Fruit fly (Drosophila melanogaster): Measurements from ENCODE around the gene hyx.

hyx gene

DNA sequence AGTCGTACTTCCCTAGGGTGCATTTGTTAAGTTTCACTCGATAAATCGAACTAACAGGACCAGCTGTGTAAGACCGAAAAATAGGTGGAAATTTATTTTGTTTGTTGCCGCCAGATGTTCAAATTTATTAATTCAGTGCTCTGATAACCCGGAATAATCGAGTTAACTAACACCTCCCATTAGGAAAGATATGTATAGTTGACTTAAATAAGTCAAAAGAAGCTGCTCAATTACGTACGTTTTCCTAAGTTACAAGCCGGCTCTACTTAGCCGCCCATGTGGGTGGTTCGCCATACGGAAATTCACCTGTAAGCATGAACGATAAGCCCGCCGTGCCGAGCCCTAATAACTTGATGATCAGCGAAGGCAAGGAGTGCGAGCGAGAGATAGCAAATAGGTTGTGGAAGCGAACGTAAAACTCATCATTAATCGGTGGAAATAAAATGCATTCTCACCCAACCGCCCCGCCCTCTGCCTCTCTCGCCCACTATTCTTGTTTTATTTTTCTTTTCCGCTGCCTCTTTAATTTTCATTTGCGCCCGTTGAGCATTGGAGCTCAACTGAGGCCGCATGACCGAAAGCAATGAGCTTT lies 15.4 kb downstream of the hyx start (continued):
- TF ChIP-seq CG3281 (GFP tag; optimal IDR thresholded peaks at IDR 0.05) = peak; percentile 58
- no peak for TF ChIP-seq wor (GFP tag; IDR thresholded peaks at IDR 0.05)
- peak; percentile 71 for TF ChIP-seq CoRest (tag; optimal IDR thresholded peaks at IDR 0.05)
- TF ChIP-seq pb (GFP tag; optimal IDR thresholded peaks at IDR 0.05) = no peak
- no peak for TF ChIP-seq gsb (GFP tag; IDR thresholded peaks at IDR 0.05)
- TF ChIP-seq grn (GFP tag; optimal IDR thresholded peaks at IDR 0.05) = no peak
- TF ChIP-seq CG5180 (GFP tag; optimal IDR thresholded peaks at IDR 0.05) = peak; percentile 55
- TF ChIP-seq pnt (GFP tag; optimal IDR thresholded peaks at IDR 0.05) = peak; percentile 1
- TF ChIP-seq Dref (GFP tag; IDR thresholded peaks at IDR 0.05) = no peak
- TF ChIP-seq CG9437 (GFP tag; optimal IDR thresholded peaks at IDR 0.05) = peak; percentile 58
- TF ChIP-seq CG10431 (GFP tag; optimal IDR thresholded peaks at IDR 0.05) = peak; percentile 4
- peak; percentile 66 for TF ChIP-seq Meics (GFP tag; optimal IDR thresholded peaks at IDR 0.05)
- TF ChIP-seq fd3F (GFP tag; optimal IDR thresholded peaks at IDR 0.05) = peak; percentile 26
- TF ChIP-seq CG4820 (GFP tag; optimal IDR thresholded peaks at IDR 0.05) = peak; percentile 26
- no peak for TF ChIP-seq Awh (GFP tag; IDR thresholded peaks at IDR 0.05)
- peak; percentile 24 for TF ChIP-seq CG8388 (GFP tag; optimal IDR thresholded peaks at IDR 0.05)
- TF ChIP-seq org-1 (GFP tag; optimal IDR thresholded peaks at IDR 0.05) = peak; percentile 48
- TF ChIP-seq Rfx (GFP tag; IDR thresholded peaks at IDR 0.05) = no peak
- TF ChIP-seq kay (GFP tag; optimal IDR thresholded peaks at IDR 0.05) = no peak
- no peak for TF ChIP-seq CG6683 (GFP tag; optimal IDR thresholded peaks at IDR 0.05)
- peak; percentile 52 for TF ChIP-seq CG10209 (GFP tag; optimal IDR thresholded peaks at IDR 0.05)
- TF ChIP-seq slbo (GFP tag; IDR thresholded peaks at IDR 0.05) = no peak
- TF ChIP-seq CG13624 (GFP tag; optimal IDR thresholded peaks at IDR 0.05) = no peak
- TF ChIP-seq h (optimal IDR thresholded peaks at IDR 0.05) = no peak
- peak in 1 of 2 experiments; percentile 31 for TF ChIP-seq dpn (GFP tag; optimal IDR thresholded peaks at IDR 0.05)
- no peak for TF ChIP-seq ci (GFP tag; IDR thresholded peaks at IDR 0.05)
- peak; percentile 50 for TF ChIP-seq CG12659 (GFP tag; optimal IDR thresholded peaks at IDR 0.05)
- TF ChIP-seq Myb (GFP tag; optimal IDR thresholded peaks at IDR 0.05) = peak; percentile 57
- peak; percentile 11 for TF ChIP-seq twi (tag; optimal IDR thresholded peaks at IDR 0.05)
- no peak for TF ChIP-seq CG8290 (GFP tag; optimal IDR thresholded peaks at IDR 0.05)
- peak in 1 of 2 experiments; percentile 21 for TF ChIP-seq CG8290 (tag; optimal IDR thresholded peaks at IDR 0.05)
- no peak for TF ChIP-seq CG5245 (GFP tag; optimal IDR thresholded peaks at IDR 0.05)
- peak; percentile 13 for TF ChIP-seq zen (tag; optimal IDR thresholded peaks at IDR 0.05)
- peak; percentile 63 for TF ChIP-seq Dip3 (GFP tag; optimal IDR thresholded peaks at IDR 0.05)
- TF ChIP-seq btn (GFP tag; optimal IDR thresholded peaks at IDR 0.05) = no peak
- TF ChIP-seq ind (GFP tag; optimal IDR thresholded peaks at IDR 0.05) = peak; percentile 66
- TF ChIP-seq zen2 (GFP tag; IDR thresholded peaks at IDR 0.05; ENCODE audit: partially characterized antibody) = no peak
- TF ChIP-seq Hr3 (GFP tag; optimal IDR thresholded peaks at IDR 0.05) = peak; percentile 45
- peak; percentile 38 for TF ChIP-seq cwo (GFP tag; optimal IDR thresholded peaks at IDR 0.05)
- peak in 1 of 2 experiments; percentile 7 for TF ChIP-seq Eip74EF (GFP tag; optimal IDR thresholded peaks at IDR 0.05)
- no peak for TF ChIP-seq cad (GFP tag; optimal IDR thresholded peaks at IDR 0.05)
- TF ChIP-seq Hr51 (GFP tag; optimal IDR thresholded peaks at IDR 0.05) = peak in 1 of 2 experiments; percentile 54
- TF ChIP-seq bsh (GFP tag; optimal IDR thresholded peaks at IDR 0.05) = peak in 1 of 2 experiments; percentile 20
- TF ChIP-seq CG2712 (tag; optimal IDR thresholded peaks at IDR 0.05) = peak; percentile 61
- peak; percentile 50 for TF ChIP-seq lab (GFP tag; optimal IDR thresholded peaks at IDR 0.05)
- peak in 1 of 3 experiments; percentile 26 for TF ChIP-seq lola (GFP tag; optimal IDR thresholded peaks at IDR 0.05)
- peak; percentile 43 for TF ChIP-seq HLH54F (GFP tag; optimal IDR thresholded peaks at IDR 0.05)
- no peak for TF ChIP-seq zfh1 (GFP tag; IDR thresholded peaks at IDR 0.05)
- no peak for TF ChIP-seq vvl (GFP tag; IDR thresholded peaks at IDR 0.05)
- peak; percentile 67 for TF ChIP-seq gem (tag; optimal IDR thresholded peaks at IDR 0.05)
